Worm (Caenorhabditis elegans) whole organism, L4 larva: ENCODE results near the gene snt-1.

ENCODE experiments used
- ama-1 ChIP-seq: fragments of 150-350 bp; optimal IDR thresholded peaks from 2 replicates; lab custom pipeline; 2014; ENCODE audit warnings: inconsistent platforms, mixed read lengths
- lin-13 ChIP-seq: fragments of 150-350 bp; optimal IDR thresholded peaks from 2 replicates; lab custom pipeline; 2014; ENCODE audit warnings: missing biosample characterization, missing genetic modification reagents, missing genetic modification characterization
- snpc-4 ChIP-seq: fragments of 150-350 bp; optimal IDR thresholded peaks from 2 replicates; lab custom pipeline; 2014; ENCODE audit warnings: missing biosample characterization, missing genetic modification characterization

- TF ChIP-seq ama-1 (no peak), lin-13 (no peak), snpc-4 (no peak)
These were observed 29.9 kb downstream of the snt-1 start for ce11 chrII:6840663-6841062.
